Fruit fly (Drosophila melanogaster) whole organism, pupa: ENCODE measurements around the gene tay.

Source experiments
- CG10348 ChIP-seq: fragments of 200-800 bp; sonication (Bioruptor generic); IDR thresholded peaks from 2 replicates; pipeline ENCODE4 v1.3.6; 2022; ENCODE audit warnings: missing biosample characterization, missing genetic modification characterization
- CG8159 ChIP-seq: fragments of 200-800 bp; sonication (Bioruptor generic); optimal IDR thresholded peaks from 3 replicates; lab custom pipeline; 2018; ENCODE audit warnings: missing biosample characterization, mild to moderate bottlenecking, missing genetic modification characterization, moderate library complexity

- TF ChIP-seq CG8159 (tag; lab: Kevin White, UChicago) (no peak), CG10348 (GFP tag; lab: Robert Waterston, UW) (no peak)
These were observed 20.2 kb downstream of the tay start for dm6 chrX:15866799-15867412.
